Worm (Caenorhabditis elegans) whole organism, young adult: ENCODE results near the gene T15H9.5.
A peak's percentile ranks its signal among the peaks of the same experiment; 100 is the strongest.

Source experiments
- B0035.1 ChIP-seq: sonication (generic microtip); optimal IDR thresholded peaks from 2 replicates; lab custom pipeline; 2016; ENCODE audit warnings: missing genetic modification characterization, mild to moderate bottlenecking, missing compliant biosample characterization, missing genotype, missing genetic modification reagents
- D2030.7 ChIP-seq: fragments of 200-800 bp; sonication (Bioruptor generic); IDR thresholded peaks from 2 replicates; pipeline ENCODE4 v1.3.6; 2022; ENCODE audit warnings: missing genetic modification reagents, missing genetic modification characterization, missing compliant biosample characterization
- F22D6.2 ChIP-seq: sonication (generic microtip); optimal IDR thresholded peaks from 2 replicates; lab custom pipeline; 2016; ENCODE audit warnings: mild to moderate bottlenecking, missing genetic modification characterization, missing compliant biosample characterization
- F23B12.7 ChIP-seq: sonication (generic microtip); optimal IDR thresholded peaks from 2 replicates; lab custom pipeline; 2017; ENCODE audit warnings: missing genetic modification characterization, mild to moderate bottlenecking, missing compliant biosample characterization, antibody characterized with exemption, moderate library complexity; ENCODE audit not compliant: insufficient read depth
- F37B4.10 ChIP-seq: fragments of 200-800 bp; sonication (Bioruptor generic); IDR thresholded peaks from 2 replicates; pipeline ENCODE4 v1.3.6; 2022; ENCODE audit warnings: missing genetic modification characterization, missing compliant biosample characterization
- F57A8.1 ChIP-seq: fragments of 200-800 bp; sonication (Bioruptor generic); optimal IDR thresholded peaks from 2 replicates; lab custom pipeline; 2018; ENCODE audit warnings: mild to moderate bottlenecking, missing genetic modification characterization, moderate library complexity, missing compliant biosample characterization
- K12H6.12 ChIP-seq: fragments of 200-800 bp; sonication (Bioruptor generic); optimal IDR thresholded peaks from 2 replicates; lab custom pipeline; 2018; ENCODE audit warnings: mild to moderate bottlenecking, missing genetic modification characterization, missing compliant biosample characterization
- Y53F4B.3 ChIP-seq: fragments of 200-800 bp; sonication (Bioruptor generic); IDR thresholded peaks from 2 replicates; pipeline ENCODE4 v1.3.6; 2022; ENCODE audit warnings: missing genetic modification reagents, missing genetic modification characterization, missing compliant biosample characterization
- Y53G8AR.9 ChIP-seq: fragments of 200-800 bp; sonication (Bioruptor generic); conservative IDR thresholded peaks from 2 replicates; pipeline ENCODE4 v1.3.6; 2022; ENCODE audit warnings: missing genetic modification reagents, missing genetic modification characterization, missing compliant biosample characterization
- ZK185.1 ChIP-seq: sonication (generic microtip); optimal IDR thresholded peaks from 2 replicates; lab custom pipeline; 2016; ENCODE audit warnings: mild to moderate bottlenecking, missing genetic modification characterization, missing compliant biosample characterization; ENCODE audit not compliant: poor library complexity, severe bottlenecking
- ama-1 ChIP-seq, 3 experiments: fragments of 150-350 bp in 1 of 3; sonication (generic microtip) in 2 of 3; optimal IDR thresholded peaks; 2 replicates each; lab custom pipeline; 2014 to 2018; ENCODE audit warnings: missing biosample characterization in 2 of 3, missing genetic modification characterization in 2 of 3, missing genetic modification reagents in 2 of 3
- aptf-3 ChIP-seq: fragments of 200-800 bp; sonication (Bioruptor generic); IDR thresholded peaks from 2 replicates; pipeline ENCODE4 v1.3.6; 2022; ENCODE audit warnings: missing genetic modification characterization, missing compliant biosample characterization
- attf-5 ChIP-seq: fragments of 200-800 bp; sonication (Bioruptor generic); optimal IDR thresholded peaks from 2 replicates; lab custom pipeline; 2018; ENCODE audit warnings: mild to moderate bottlenecking, missing genetic modification characterization, missing compliant biosample characterization
- bed-2 ChIP-seq: fragments of 200-800 bp; sonication (Bioruptor generic); IDR thresholded peaks from 2 replicates; pipeline ENCODE4 v1.3.6; 2022; ENCODE audit warnings: missing genetic modification reagents, missing genetic modification characterization, missing compliant biosample characterization
- ccch-3 ChIP-seq: fragments of 200-800 bp; sonication (Bioruptor generic); optimal IDR thresholded peaks from 2 replicates; lab custom pipeline; 2018; ENCODE audit warnings: mild to moderate bottlenecking, missing genetic modification characterization, missing compliant biosample characterization
- cebp-1 ChIP-seq, 2 experiments: fragments of 200-800 bp in 1 of 2; sonication (Bioruptor generic) in 1 of 2; sonication (generic microtip) in 1 of 2; IDR thresholded peaks in 1 of 2; optimal IDR thresholded peaks in 1 of 2; 2 replicates each; pipeline versions ENCODE4 v1.3.6 to Lab custom; 2017 to 2022; ENCODE audit warnings: missing compliant biosample characterization in 2 of 2, missing genetic modification characterization in 2 of 2, mild to moderate bottlenecking in 1 of 2, missing genetic modification reagents in 1 of 2, moderate library complexity in 1 of 2
- ceh-40 ChIP-seq: fragments of 200-800 bp; sonication (Bioruptor generic); IDR thresholded peaks from 2 replicates; pipeline ENCODE4 v1.3.6; 2022; ENCODE audit warnings: missing genetic modification characterization, missing compliant biosample characterization
- ceh-79 ChIP-seq: sonication (generic microtip); optimal IDR thresholded peaks from 2 replicates; lab custom pipeline; 2017; ENCODE audit warnings: mild to moderate bottlenecking, missing genetic modification characterization, missing compliant biosample characterization
- chd-7 ChIP-seq: sonication (generic microtip); optimal IDR thresholded peaks from 2 replicates; lab custom pipeline; 2016; ENCODE audit warnings: mild to moderate bottlenecking, missing genetic modification characterization, moderate library complexity, missing compliant biosample characterization
- die-1 ChIP-seq: sonication (generic microtip); optimal IDR thresholded peaks from 2 replicates; lab custom pipeline; 2016; ENCODE audit warnings: missing genotype, mild to moderate bottlenecking, missing genetic modification characterization, missing compliant biosample characterization
- dox-1 ChIP-seq: fragments of 200-800 bp; sonication (Bioruptor generic); IDR thresholded peaks from 2 replicates; pipeline ENCODE4 v1.3.6; 2022; ENCODE audit warnings: missing genetic modification reagents, missing genetic modification characterization, missing compliant biosample characterization
- ekl-4 ChIP-seq: fragments of 200-800 bp; sonication (Bioruptor generic); IDR thresholded peaks from 2 replicates; pipeline ENCODE4 v1.3.6; 2022; ENCODE audit warnings: missing genetic modification reagents, missing genetic modification characterization, missing compliant biosample characterization
- him-1 ChIP-seq: sonication (generic microtip); optimal IDR thresholded peaks from 2 replicates; lab custom pipeline; 2016; ENCODE audit warnings: missing genotype, missing genetic modification reagents, missing genetic modification characterization, missing compliant biosample characterization
- hmg-1.2 ChIP-seq: fragments of 200-800 bp; sonication (Bioruptor generic); IDR thresholded peaks from 2 replicates; pipeline ENCODE4 v1.3.6; 2022; ENCODE audit warnings: missing genetic modification reagents, missing genetic modification characterization, missing compliant biosample characterization
- hrde-1 ChIP-seq: sonication (generic microtip); optimal IDR thresholded peaks from 2 replicates; lab custom pipeline; 2016; ENCODE audit warnings: missing genetic modification characterization, mild to moderate bottlenecking, missing compliant biosample characterization, moderate library complexity, missing genotype, missing genetic modification reagents, borderline replicate concordance
- lag-1 ChIP-seq: fragments of 200-800 bp; sonication (Bioruptor generic); IDR thresholded peaks from 2 replicates; pipeline ENCODE4 v1.3.6; 2022; ENCODE audit warnings: missing genetic modification reagents, missing genetic modification characterization, missing compliant biosample characterization
- let-607 ChIP-seq, 2 experiments: fragments of 200-800 bp in 1 of 2; sonication (Bioruptor generic) in 1 of 2; sonication (generic microtip) in 1 of 2; optimal IDR thresholded peaks; 2 replicates each; lab custom pipeline; 2016 to 2018; ENCODE audit warnings: mild to moderate bottlenecking in 2 of 2, missing compliant biosample characterization in 2 of 2, missing genetic modification characterization in 2 of 2, moderate library complexity in 2 of 2, missing genotype in 1 of 2
- lin-35 ChIP-seq, 3 experiments: fragments of 150-350 bp in 2 of 3; sonication (generic microtip) in 1 of 3; optimal IDR thresholded peaks; 2 replicates each; lab custom pipeline; 2014 to 2018; ENCODE audit warnings: missing biosample characterization in 3 of 3, missing genetic modification characterization in 3 of 3, missing genetic modification reagents in 3 of 3
- lin-40 ChIP-seq: sonication (generic microtip); optimal IDR thresholded peaks from 2 replicates; lab custom pipeline; 2016; ENCODE audit warnings: missing genetic modification characterization, mild to moderate bottlenecking, missing compliant biosample characterization, missing genotype, missing genetic modification reagents
- madf-10 ChIP-seq: sonication (generic microtip); optimal IDR thresholded peaks from 2 replicates; lab custom pipeline; 2016; ENCODE audit warnings: mild to moderate bottlenecking, missing genetic modification characterization, missing compliant biosample characterization
- madf-8 ChIP-seq: fragments of 200-800 bp; sonication (Bioruptor generic); conservative IDR thresholded peaks from 2 replicates; pipeline ENCODE4 v1.3.6; 2022; ENCODE audit warnings: missing genetic modification reagents, missing genetic modification characterization, missing compliant biosample characterization
- mes-4 ChIP-seq: sonication (generic microtip); optimal IDR thresholded peaks from 2 replicates; lab custom pipeline; 2016; ENCODE audit warnings: missing genotype, missing genetic modification characterization, missing compliant biosample characterization
- pha-4 ChIP-seq: fragments of 150-350 bp; sonication (generic microtip); optimal IDR thresholded peaks from 2 replicates; lab custom pipeline; 2014; ENCODE audit warnings: missing biosample characterization, missing genetic modification reagents, missing genetic modification characterization
- rcor-1 ChIP-seq: fragments of 200-800 bp; sonication (Bioruptor generic); IDR thresholded peaks from 2 replicates; pipeline ENCODE4 v1.3.6; 2022; ENCODE audit warnings: missing genetic modification reagents, missing genetic modification characterization, missing compliant biosample characterization
- sdz-38 ChIP-seq: sonication (generic microtip); optimal IDR thresholded peaks from 2 replicates; lab custom pipeline; 2016; ENCODE audit warnings: missing genotype, missing genetic modification characterization, missing compliant biosample characterization
- snpc-3.4 ChIP-seq: sonication (generic microtip); optimal IDR thresholded peaks from 2 replicates; lab custom pipeline; 2017; ENCODE audit warnings: missing genetic modification characterization, mild to moderate bottlenecking, missing compliant biosample characterization, antibody characterized with exemption, moderate library complexity, missing genotype, missing genetic modification reagents
- somi-1 ChIP-seq: fragments of 200-800 bp; sonication (Bioruptor generic); optimal IDR thresholded peaks from 2 replicates; lab custom pipeline; 2018; ENCODE audit warnings: mild to moderate bottlenecking, missing genetic modification characterization, missing compliant biosample characterization
- tbp1 ChIP-seq: fragments of 200-800 bp; sonication (Bioruptor generic); optimal IDR thresholded peaks from 2 replicates; lab custom pipeline; 2018; ENCODE audit warnings: mild to moderate bottlenecking, missing genetic modification characterization, missing compliant biosample characterization
- unc-62 ChIP-seq: fragments of 150-350 bp; optimal IDR thresholded peaks from 2 replicates; lab custom pipeline; 2014; ENCODE audit warnings: missing biosample characterization, missing genetic modification reagents, missing genetic modification characterization
- ztf-18 ChIP-seq: sonication (generic microtip); optimal IDR thresholded peaks from 2 replicates; lab custom pipeline; 2016; ENCODE audit warnings: missing genotype, mild to moderate bottlenecking, missing genetic modification characterization, missing compliant biosample characterization
- ztf-28 ChIP-seq: fragments of 200-800 bp; sonication (Bioruptor generic); IDR thresholded peaks from 2 replicates; pipeline ENCODE4 v1.3.6; 2022; ENCODE audit warnings: missing genetic modification reagents, missing genetic modification characterization, missing compliant biosample characterization

T15H9.5 gene

ce11 chrII:9603419-9603818, 7.8 kb downstream of the T15H9.5 start (continued):
- TF ChIP-seq ztf-18 (tag; lab: Kevin White, UChicago), result peak; percentile 41
- TF ChIP-seq ceh-40 (GFP tag; lab: Robert Waterston, UW), result no peak
- TF ChIP-seq lin-35 (GFP tag; optimal IDR thresholded peaks at IDR 0.05; lab: Kevin White, UChicago), result peak in 1 of 3 experiments; percentile 63
- peak; percentile 59 for TF ChIP-seq unc-62 (GFP tag; lab: Kevin White, UChicago)
- peak; percentile 57; the same call in 1 of the 2 replicates for TF ChIP-seq ekl-4 (GFP tag; lab: Robert Waterston, UW)
- peak; percentile 84 for TF ChIP-seq dox-1 (GFP tag; lab: Robert Waterston, UW)
- no peak for TF ChIP-seq lag-1 (GFP tag; lab: Robert Waterston, UW)
- TF ChIP-seq F37B4.10 (GFP tag; lab: Robert Waterston, UW), result no peak
- TF ChIP-seq chd-7 (tag; lab: Kevin White, UChicago), result peak; percentile 92
- TF ChIP-seq ZK185.1 (tag; lab: Kevin White, UChicago), result peak; percentile 59
- TF ChIP-seq F57A8.1 (GFP tag; lab: Kevin White, UChicago), result no peak
- peak; percentile 87 for TF ChIP-seq madf-10 (tag; lab: Kevin White, UChicago)
- no peak for TF ChIP-seq hrde-1
- TF ChIP-seq die-1, result peak; percentile 23
- TF ChIP-seq ccch-3, result no peak
- TF ChIP-seq Y53F4B.3, result no peak
- TF ChIP-seq bed-2 (GFP tag; lab: Robert Waterston, UW), result no peak
- TF ChIP-seq rcor-1 (GFP tag; lab: Robert Waterston, UW), result peak; percentile 80
- TF ChIP-seq D2030.7 (GFP tag; lab: Robert Waterston, UW), result no peak
- peak; percentile 90 for TF ChIP-seq K12H6.12 (tag; lab: Kevin White, UChicago)
- TF ChIP-seq, all 124 proteins: peak for 49

- TF ChIP-seq rcor-1 (GFP tag; lab: Robert Waterston, UW) (no peak), cebp-1 (GFP tag; IDR thresholded peaks at IDR 0.05; lab: Robert Waterston, UW) (no peak), cebp-1 (tag; optimal IDR thresholded peaks at IDR 0.05; lab: Kevin White, UChicago) (peak; percentile 31), aptf-3 (GFP tag; lab: Robert Waterston, UW) (no peak)
These were observed 8.7 kb downstream of the T15H9.5 start for ce11 chrII:9602566-9602965.

DNA sequence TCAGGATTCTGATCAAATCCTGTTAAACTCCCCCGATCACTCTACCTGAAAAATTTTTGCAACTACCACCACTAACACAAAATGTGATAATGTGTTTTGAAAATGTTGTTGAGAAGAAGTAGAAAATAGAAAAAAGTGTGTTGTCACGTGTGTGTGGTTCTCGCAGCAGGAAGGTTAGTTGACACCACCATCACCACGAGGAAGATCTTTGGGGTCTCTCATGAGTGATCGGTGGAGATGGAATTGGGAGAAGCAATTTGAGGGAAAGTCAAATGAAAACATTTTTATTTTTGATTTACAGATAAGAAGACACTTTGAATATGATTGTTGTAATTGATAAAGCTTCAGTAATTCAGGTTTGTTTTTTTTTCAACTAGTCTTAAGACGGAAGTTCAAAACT, 9.6 kb downstream of the T15H9.5 start:
- TF ChIP-seq pha-4, result peak; percentile 29
- peak in 1 of 3 experiments; percentile 27 for TF ChIP-seq lin-35 (GFP tag; optimal IDR thresholded peaks at IDR 0.05; lab: Kevin White, UChicago)
- no peak for TF ChIP-seq F22D6.2
- 0 out of 2 replicates have a peak, but pooled peaks have one; percentile 14 for TF ChIP-seq cebp-1 (GFP tag; IDR thresholded peaks at IDR 0.05; lab: Robert Waterston, UW)
- TF ChIP-seq cebp-1 (tag; optimal IDR thresholded peaks at IDR 0.05; lab: Kevin White, UChicago), result peak; percentile 47
- peak; percentile 22 for TF ChIP-seq attf-5 (GFP tag; lab: Kevin White, UChicago)
- peak; percentile 14 for TF ChIP-seq tbp1 (GFP tag; lab: Kevin White, UChicago)
- peak; percentile 39 for TF ChIP-seq unc-62 (GFP tag; lab: Kevin White, UChicago)
- TF ChIP-seq madf-8, result no peak

DNA sequence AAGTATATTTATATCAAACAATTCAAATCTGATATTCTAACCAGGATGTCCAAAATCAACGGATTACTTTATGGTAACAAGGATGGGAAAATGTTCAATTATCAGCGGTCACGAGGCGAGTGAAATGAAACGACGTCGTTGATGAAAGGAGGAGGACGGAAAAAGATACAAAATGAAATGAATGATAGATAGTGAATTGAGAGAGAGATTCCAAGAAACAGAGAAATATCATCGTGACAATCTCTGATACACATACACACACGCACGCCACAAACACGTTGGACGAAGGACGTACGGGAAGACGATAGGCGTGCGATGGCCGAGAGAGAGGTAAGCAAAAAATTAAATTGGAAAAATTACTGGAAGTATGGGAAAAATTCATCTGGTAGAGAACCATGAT, 10.2 kb downstream of the T15H9.5 start:
- peak; percentile 74 to 83 for TF ChIP-seq let-607 (tag; optimal IDR thresholded peaks at IDR 0.05; lab: Kevin White, UChicago)
- peak; percentile 59 for TF ChIP-seq F22D6.2
- peak; percentile 29 for TF ChIP-seq tbp1 (GFP tag; lab: Kevin White, UChicago)
- no peak for TF ChIP-seq attf-5 (GFP tag; lab: Kevin White, UChicago)
- TF ChIP-seq Y53G8AR.9, result 0 out of 2 replicates have a peak, but pooled peaks have one; percentile 23
- TF ChIP-seq mes-4 (tag; lab: Kevin White, UChicago), result no peak
- TF ChIP-seq F23B12.7 (tag; lab: Kevin White, UChicago), result no peak
- TF ChIP-seq ama-1 (optimal IDR thresholded peaks at IDR 0.05; lab: Kevin White, UChicago), result peak; percentile 84
- no peak for TF ChIP-seq ama-1 (GFP tag; optimal IDR thresholded peaks at IDR 0.05; lab: Kevin White, UChicago)
- TF ChIP-seq him-1, result no peak
- no peak for TF ChIP-seq ceh-79 (tag; lab: Kevin White, UChicago)
- TF ChIP-seq somi-1 (GFP tag; lab: Kevin White, UChicago), result peak; percentile 64
- TF ChIP-seq ztf-28 (GFP tag; lab: Robert Waterston, UW), result no peak
- TF ChIP-seq chd-7 (tag; lab: Kevin White, UChicago), result peak; percentile 49
- TF ChIP-seq sdz-38, result no peak
- no peak for TF ChIP-seq snpc-3.4
- no peak for TF ChIP-seq B0035.1 (tag; lab: Kevin White, UChicago)
- 0 out of 2 replicates have a peak, but pooled peaks have one; percentile 15 for TF ChIP-seq hmg-1.2 (GFP tag; lab: Robert Waterston, UW)
- no peak for TF ChIP-seq cebp-1 (GFP tag; IDR thresholded peaks at IDR 0.05; lab: Robert Waterston, UW)
- TF ChIP-seq cebp-1 (tag; optimal IDR thresholded peaks at IDR 0.05; lab: Kevin White, UChicago), result peak; percentile 33
- peak; percentile 58 for TF ChIP-seq lin-40 (tag; lab: Kevin White, UChicago)
